Fruit fly (Drosophila melanogaster) whole organism, wandering third instar larva: ENCODE results near the gene AP-1-2beta.

Source experiments
- CG32264 ChIP-seq: fragments of 200-800 bp; sonication (Bioruptor generic); optimal IDR thresholded peaks from 2 replicates; lab custom pipeline; 2016; ENCODE audit warnings: missing biosample characterization, missing genetic modification characterization
- Mio ChIP-seq: sonication (Bioruptor generic); optimal IDR thresholded peaks from 2 replicates; lab custom pipeline; 2016; ENCODE audit warnings: missing biosample characterization, missing genetic modification characterization
- N ChIP-seq: fragments of >200 bp; optimal IDR thresholded peaks from 2 replicates; lab custom pipeline; 2018; ENCODE audit warnings: missing biosample characterization, missing external identifiers, missing genetic modification characterization
- OdsH ChIP-seq: fragments of 200-800 bp; sonication (Bioruptor generic); optimal IDR thresholded peaks from 2 replicates; lab custom pipeline; 2016; ENCODE audit warnings: missing biosample characterization, mild to moderate bottlenecking, missing genetic modification characterization
- pan ChIP-seq: fragments of >200 bp; optimal IDR thresholded peaks from 2 replicates; lab custom pipeline; 2017
- sage ChIP-seq: fragments of 200-800 bp; sonication (Bioruptor generic); optimal IDR thresholded peaks from 2 replicates; lab custom pipeline; 2016; ENCODE audit warnings: missing biosample characterization, mild to moderate bottlenecking, missing genetic modification characterization
- sv ChIP-seq: fragments of 200-800 bp; sonication (Bioruptor generic); optimal IDR thresholded peaks from 3 replicates; lab custom pipeline; 2016; ENCODE audit warnings: missing biosample characterization, missing genetic modification characterization
- usp ChIP-seq: fragments of >200 bp; optimal IDR thresholded peaks from 2 replicates; lab custom pipeline; 2017; ENCODE audit warnings: missing biosample characterization, missing genetic modification characterization

dm6 chrX:19762167-19762566 lies 31.4 kb downstream of the AP-1-2beta start:
- TF ChIP-seq sage (GFP tag; lab: Kevin White, UChicago) (no peak), N (GFP tag; lab: Kevin White, UChicago) (no peak), sv (no peak), Mio (GFP tag; lab: Kevin White, UChicago) (no peak), pan (lab: Kevin White, UChicago) (no peak), CG32264 (no peak), usp (no peak), OdsH (GFP tag; lab: Kevin White, UChicago) (no peak)
